Fruit fly (Drosophila melanogaster) whole organism, pupa: ENCODE results near the gene CG11726.

ENCODE experiments used
- CG10348 ChIP-seq: fragments of 200-800 bp; sonication (Bioruptor generic); IDR thresholded peaks from 2 replicates; pipeline ENCODE4 v1.3.6; 2022; ENCODE audit warnings: missing biosample characterization, missing genetic modification characterization
- CG13204 ChIP-seq: fragments of 200-800 bp; sonication (Bioruptor generic); optimal IDR thresholded peaks from 2 replicates; lab custom pipeline; 2018; ENCODE audit warnings: missing biosample characterization, mild to moderate bottlenecking, missing genetic modification characterization, moderate library complexity
- Pif1B ChIP-seq: fragments of 200-800 bp; sonication (Bioruptor generic); optimal IDR thresholded peaks from 3 replicates; lab custom pipeline; 2016; ENCODE audit warnings: missing biosample characterization, missing genetic modification characterization

dm6 chr3L:11345536-11345935 is 49.0 kb upstream of the CG11726 start:
- TF ChIP-seq CG10348 (GFP tag; lab: Robert Waterston, UW), result no peak
- TF ChIP-seq CG13204, result no peak
- TF ChIP-seq Pif1B (GFP tag; lab: Kevin White, UChicago), result no peak
